Worm (Caenorhabditis elegans) whole organism, mixed stage, embryonic: ENCODE measurements around the gene K11H3.8.

Experiments
- bed-3 ChIP-seq: fragments of 200-800 bp; sonication (Bioruptor generic); optimal IDR thresholded peaks from 3 replicates; lab custom pipeline; 2018; ENCODE audit warnings: mild to moderate bottlenecking, missing genetic modification characterization, moderate library complexity, missing compliant biosample characterization
- blmp-1 ChIP-seq: fragments of 150-350 bp; optimal IDR thresholded peaks from 2 replicates; lab custom pipeline; 2014; ENCODE audit warnings: missing biosample characterization, missing genetic modification characterization
- ceh-43 ChIP-seq: fragments of 200-800 bp; sonication (Bioruptor generic); optimal IDR thresholded peaks from 2 replicates; lab custom pipeline; 2018; ENCODE audit warnings: mild to moderate bottlenecking, missing genetic modification characterization, moderate library complexity, missing compliant biosample characterization
- ceh-83 ChIP-seq: fragments of 200-800 bp; sonication (Bioruptor generic); optimal IDR thresholded peaks from 2 replicates; lab custom pipeline; 2018; ENCODE audit warnings: mild to moderate bottlenecking, missing genetic modification characterization, missing compliant biosample characterization
- ces-1 ChIP-seq: fragments of 150-350 bp; optimal IDR thresholded peaks from 2 replicates; lab custom pipeline; 2014; ENCODE audit warnings: missing biosample characterization, missing genetic modification reagents, missing genetic modification characterization
- cnd-1 ChIP-seq: fragments of 200-800 bp; sonication (Bioruptor generic); optimal IDR thresholded peaks from 2 replicates; lab custom pipeline; 2018; ENCODE audit warnings: mild to moderate bottlenecking, missing genetic modification characterization, missing compliant biosample characterization
- drap-1 ChIP-seq: fragments of 200-800 bp; sonication (Bioruptor generic); optimal IDR thresholded peaks from 3 replicates; lab custom pipeline; 2018; ENCODE audit warnings: mild to moderate bottlenecking, missing genetic modification characterization, missing compliant biosample characterization
- elt-1 ChIP-seq: sonication (generic microtip); optimal IDR thresholded peaks from 2 replicates; lab custom pipeline; 2017; ENCODE audit warnings: missing genetic modification characterization, mild to moderate bottlenecking, missing compliant biosample characterization, antibody characterized with exemption, moderate library complexity, borderline replicate concordance; ENCODE audit not compliant: insufficient read depth
- elt-3 ChIP-seq: fragments of 150-350 bp; optimal IDR thresholded peaks from 2 replicates; lab custom pipeline; 2014; ENCODE audit warnings: missing biosample characterization, missing genetic modification characterization
- flh-1 ChIP-seq: fragments of 200-800 bp; sonication (Bioruptor generic); optimal IDR thresholded peaks from 2 replicates; lab custom pipeline; 2018; ENCODE audit warnings: mild to moderate bottlenecking, missing genetic modification characterization, moderate library complexity, missing compliant biosample characterization
- ham-2 ChIP-seq: fragments of 200-800 bp; sonication (Bioruptor generic); optimal IDR thresholded peaks from 2 replicates; lab custom pipeline; 2018; ENCODE audit warnings: mild to moderate bottlenecking, missing genetic modification characterization, missing compliant biosample characterization
- hlh-1 ChIP-seq: fragments of 150-350 bp; optimal IDR thresholded peaks from 2 replicates; lab custom pipeline; 2014; ENCODE audit warnings: missing biosample characterization, missing genetic modification reagents, missing genetic modification characterization
- lin-13 ChIP-seq: fragments of 150-350 bp; optimal IDR thresholded peaks from 2 replicates; lab custom pipeline; 2014; ENCODE audit warnings: missing biosample characterization, missing genetic modification characterization
- lsy-2 ChIP-seq: fragments of 150-350 bp; optimal IDR thresholded peaks from 2 replicates; lab custom pipeline; 2014; ENCODE audit warnings: missing biosample characterization, missing genetic modification characterization
- mab-5 ChIP-seq: fragments of 150-350 bp; optimal IDR thresholded peaks from 2 replicates; lab custom pipeline; 2014; ENCODE audit warnings: missing biosample characterization, missing genetic modification characterization
- mep-1 ChIP-seq: fragments of 150-350 bp; optimal IDR thresholded peaks from 2 replicates; lab custom pipeline; 2017; ENCODE audit warnings: missing biosample characterization, missing genetic modification reagents, missing genetic modification characterization, inconsistent platforms
- mls-2 ChIP-seq: sonication (generic microtip); optimal IDR thresholded peaks from 2 replicates; lab custom pipeline; 2016; ENCODE audit warnings: mild to moderate bottlenecking, missing genetic modification characterization, moderate library complexity, missing compliant biosample characterization
- nhr-12 ChIP-seq: fragments of 150-350 bp; optimal IDR thresholded peaks from 2 replicates; lab custom pipeline; 2014; ENCODE audit warnings: missing biosample characterization, missing genetic modification characterization
- nhr-28 ChIP-seq: fragments of 150-350 bp; optimal IDR thresholded peaks from 2 replicates; lab custom pipeline; 2014; ENCODE audit warnings: missing biosample characterization, missing genetic modification characterization
- nhr-76 ChIP-seq: sonication (generic microtip); optimal IDR thresholded peaks from 2 replicates; lab custom pipeline; 2017; ENCODE audit warnings: missing biosample characterization, missing genetic modification characterization
- pha-4 ChIP-seq: fragments of 150-350 bp; optimal IDR thresholded peaks from 2 replicates; lab custom pipeline; 2018; ENCODE audit warnings: missing biosample characterization, missing genetic modification reagents, missing genetic modification characterization
- sem-2 ChIP-seq: fragments of 200-800 bp; sonication (Bioruptor generic); optimal IDR thresholded peaks from 2 replicates; lab custom pipeline; 2018; ENCODE audit warnings: mild to moderate bottlenecking, missing genetic modification characterization, missing compliant biosample characterization
- snpc-4 ChIP-seq: fragments of 150-350 bp; optimal IDR thresholded peaks from 2 replicates; lab custom pipeline; 2014; ENCODE audit warnings: missing biosample characterization, missing genetic modification characterization
- sptf-1 ChIP-seq: sonication (generic microtip); optimal IDR thresholded peaks from 2 replicates; lab custom pipeline; 2017; ENCODE audit warnings: mild to moderate bottlenecking, missing genetic modification characterization, moderate library complexity, missing compliant biosample characterization
- tbx-8 ChIP-seq: fragments of 200-800 bp; sonication (Bioruptor generic); optimal IDR thresholded peaks from 2 replicates; lab custom pipeline; 2018; ENCODE audit warnings: mild to moderate bottlenecking, missing genetic modification characterization, moderate library complexity, missing compliant biosample characterization
- unc-120 ChIP-seq: sonication (generic microtip); optimal IDR thresholded peaks from 2 replicates; lab custom pipeline; 2017; ENCODE audit warnings: missing genetic modification characterization, missing compliant biosample characterization; ENCODE audit not compliant: poor library complexity, severe bottlenecking
- ztf-11 ChIP-seq: fragments of 150-350 bp; optimal IDR thresholded peaks from 2 replicates; lab custom pipeline; 2014; ENCODE audit warnings: missing biosample characterization, missing genetic modification characterization

The K11H3.8 gene

ce11 chrIII:9793592-9794417 is 41.2 kb upstream of the K11H3.8 start, which contains the start of the genes R10E11.9 and mcm-6:
R10E11.9 (minus strand) TSS chrIII:9793642.
mcm-6 (plus strand) TSS chrIII:9794367.
- TF ChIP-seq hlh-1 (tag; lab: Kevin White, UChicago) (no peak), mls-2 (tag; lab: Kevin White, UChicago) (no peak), pha-4 (tag; lab: Kevin White, UChicago) (peak; percentile 11), snpc-4 (tag; lab: Kevin White, UChicago) (no peak)
- TF ChIP-seq, all 35 proteins: peak for 1

- TF ChIP-seq unc-120 (tag; lab: Kevin White, UChicago) (no peak), elt-3 (tag; lab: Kevin White, UChicago) (no peak), snpc-4 (tag; lab: Kevin White, UChicago) (no peak), blmp-1 (tag; lab: Kevin White, UChicago) (no peak), ham-2 (GFP tag; lab: Kevin White, UChicago) (no peak), bed-3 (GFP tag; lab: Kevin White, UChicago) (no peak), flh-1 (GFP tag; lab: Kevin White, UChicago) (no peak), mab-5 (tag; lab: Kevin White, UChicago) (no peak), ztf-11 (tag; lab: Kevin White, UChicago) (no peak), nhr-76 (tag; lab: Kevin White, UChicago) (no peak), ceh-43 (GFP tag; lab: Kevin White, UChicago) (no peak), nhr-28 (tag; lab: Kevin White, UChicago) (no peak), sem-2 (GFP tag; lab: Kevin White, UChicago) (no peak)
Observed at ce11 chrIII:9796448-9796847, 38.5 kb upstream of the K11H3.8 start, which contains the start of gene srxa-10. srxa-10 (minus strand) TSS chrIII:9796548.

- TF ChIP-seq sem-2 (GFP tag; lab: Kevin White, UChicago): no peak
- TF ChIP-seq lsy-2 (tag; lab: Kevin White, UChicago): no peak
- no peak for TF ChIP-seq nhr-76 (tag; lab: Kevin White, UChicago)
- TF ChIP-seq tbx-8 (GFP tag; lab: Kevin White, UChicago): no peak
- TF ChIP-seq mls-2 (tag; lab: Kevin White, UChicago): no peak
- TF ChIP-seq sptf-1 (tag; lab: Kevin White, UChicago): no peak
- no peak for TF ChIP-seq ztf-11 (tag; lab: Kevin White, UChicago)
- TF ChIP-seq ham-2 (GFP tag; lab: Kevin White, UChicago): no peak
- no peak for TF ChIP-seq mep-1 (tag; lab: Kevin White, UChicago)
- TF ChIP-seq nhr-28 (tag; lab: Kevin White, UChicago): no peak
- TF ChIP-seq elt-3 (tag; lab: Kevin White, UChicago): no peak
- no peak for TF ChIP-seq lin-13 (tag; lab: Kevin White, UChicago)
- TF ChIP-seq snpc-4 (tag; lab: Kevin White, UChicago): no peak
- TF ChIP-seq cnd-1 (tag; lab: Kevin White, UChicago): no peak
- TF ChIP-seq unc-120 (tag; lab: Kevin White, UChicago): no peak
- no peak for TF ChIP-seq elt-1 (tag; lab: Kevin White, UChicago)
- TF ChIP-seq drap-1 (GFP tag; lab: Kevin White, UChicago): no peak
- TF ChIP-seq nhr-12 (tag; lab: Kevin White, UChicago): no peak
- no peak for TF ChIP-seq mab-5 (tag; lab: Kevin White, UChicago)
- no peak for TF ChIP-seq bed-3 (GFP tag; lab: Kevin White, UChicago)
Observed at ce11 chrIII:9798478-9799157, 36.4 kb upstream of the K11H3.8 start, which contains the start of gene ZK632.2. ZK632.2 (plus strand) TSS chrIII:9799107.

ce11 chrIII:9802045-9802444 is 32.9 kb upstream of the K11H3.8 start:
- TF ChIP-seq ces-1 (GFP tag; lab: Kevin White, UChicago) (no peak), cnd-1 (tag; lab: Kevin White, UChicago) (no peak), bed-3 (GFP tag; lab: Kevin White, UChicago) (no peak), mep-1 (tag; lab: Kevin White, UChicago) (no peak), pha-4 (tag; lab: Kevin White, UChicago) (no peak), mab-5 (tag; lab: Kevin White, UChicago) (no peak), ceh-83 (GFP tag; lab: Kevin White, UChicago) (no peak), elt-1 (tag; lab: Kevin White, UChicago) (no peak), lsy-2 (tag; lab: Kevin White, UChicago) (no peak)
- TF ChIP-seq, all 35 proteins: peak for 0
